Worm (Caenorhabditis elegans) whole organism, L4/young adult: ENCODE results near the gene C50B6.7.

Experiments used
- dao-5 ChIP-seq: sonication (generic microtip); optimal IDR thresholded peaks from 2 replicates; lab custom pipeline; 2016; ENCODE audit warnings: missing genotype, missing genetic modification characterization, moderate library complexity, missing compliant biosample characterization
- him-1 ChIP-seq: sonication (generic microtip); optimal IDR thresholded peaks from 2 replicates; lab custom pipeline; 2016; ENCODE audit warnings: missing genotype, missing genetic modification reagents, missing genetic modification characterization, missing compliant biosample characterization

DNA sequence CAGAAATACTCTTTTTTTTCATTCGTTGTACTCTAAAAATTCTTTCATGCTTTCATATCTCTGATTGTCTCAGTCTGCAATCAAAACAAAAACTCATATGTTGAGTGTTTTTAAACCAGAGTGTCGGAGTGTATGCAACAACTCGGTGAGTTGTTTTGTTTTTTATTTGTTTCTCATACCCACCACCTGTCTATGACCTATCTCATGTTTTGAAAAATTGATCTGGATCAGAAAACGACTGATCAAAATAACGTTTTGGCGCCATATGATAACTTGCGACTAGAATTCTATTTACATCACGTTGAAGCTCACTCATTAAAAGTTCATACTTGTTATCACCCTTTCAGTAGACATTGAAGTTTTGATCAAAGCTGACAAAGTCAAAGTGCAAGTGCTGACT is 26.1 kb downstream of the C50B6.7 start:
- TF ChIP-seq him-1: no peak
- TF ChIP-seq dao-5 (tag; lab: Kevin White, UChicago): no peak
